Worm (Caenorhabditis elegans) whole organism, L2 larva: ENCODE results near the gene ceh-16.

ENCODE experiments used
- C34F6.9 ChIP-seq: fragments of 150-350 bp; optimal IDR thresholded peaks from 2 replicates; lab custom pipeline; 2014; ENCODE audit warnings: missing biosample characterization, missing genetic modification characterization
- F13H6.1 ChIP-seq: sonication (generic microtip); optimal IDR thresholded peaks from 2 replicates; lab custom pipeline; 2016; ENCODE audit warnings: missing genetic modification characterization, missing compliant biosample characterization
- Y55F3AM.14 ChIP-seq: fragments of 200-800 bp; sonication (Bioruptor generic); optimal IDR thresholded peaks from 2 replicates; lab custom pipeline; 2018; ENCODE audit warnings: mild to moderate bottlenecking, missing genetic modification characterization, missing compliant biosample characterization
- ZK546.5 ChIP-seq: sonication (generic microtip); optimal IDR thresholded peaks from 2 replicates; lab custom pipeline; 2017; ENCODE audit warnings: missing biosample characterization, missing genetic modification characterization
- alr-1 ChIP-seq: fragments of 150-350 bp; optimal IDR thresholded peaks from 2 replicates; lab custom pipeline; 2014; ENCODE audit warnings: missing biosample characterization, missing genetic modification characterization
- aly-2 ChIP-seq: fragments of 150-350 bp; optimal IDR thresholded peaks from 2 replicates; lab custom pipeline; 2014; ENCODE audit warnings: missing biosample characterization, missing genetic modification characterization
- dmd-4 ChIP-seq: sonication (generic microtip); optimal IDR thresholded peaks from 2 replicates; lab custom pipeline; 2017; ENCODE audit warnings: missing biosample characterization, missing genetic modification characterization
- elt-1 ChIP-seq: fragments of 150-350 bp; optimal IDR thresholded peaks from 2 replicates; lab custom pipeline; 2014; ENCODE audit warnings: missing biosample characterization, missing genetic modification characterization
- fos-1 ChIP-seq: fragments of 150-350 bp; optimal IDR thresholded peaks from 2 replicates; lab custom pipeline; 2014; ENCODE audit warnings: missing biosample characterization, missing genetic modification characterization
- lin-11 ChIP-seq: fragments of 150-350 bp; sonication (generic microtip); optimal IDR thresholded peaks from 2 replicates; lab custom pipeline; 2014; ENCODE audit warnings: missing biosample characterization, missing genetic modification characterization, inconsistent platforms, mixed read lengths
- lin-13 ChIP-seq: fragments of 150-350 bp; optimal IDR thresholded peaks from 2 replicates; lab custom pipeline; 2014; ENCODE audit warnings: missing biosample characterization, missing genetic modification reagents, missing genetic modification characterization
- lin-39 ChIP-seq: fragments of 150-350 bp; optimal IDR thresholded peaks from 2 replicates; lab custom pipeline; 2014; ENCODE audit warnings: missing biosample characterization, missing genetic modification reagents, missing genetic modification characterization
- lsy-2 ChIP-seq, 2 experiments: fragments of 150-350 bp in 1 of 2; sonication (generic microtip) in 1 of 2; optimal IDR thresholded peaks; 2 replicates each; lab custom pipeline; 2014 to 2017; ENCODE audit warnings: missing biosample characterization in 2 of 2, missing genetic modification characterization in 2 of 2
- mab-5 ChIP-seq: fragments of 150-350 bp; optimal IDR thresholded peaks from 2 replicates; lab custom pipeline; 2014; ENCODE audit warnings: missing biosample characterization, missing genetic modification characterization
- mbf-1 ChIP-seq: sonication (generic microtip); optimal IDR thresholded peaks from 2 replicates; lab custom pipeline; 2017; ENCODE audit warnings: missing biosample characterization, missing genetic modification characterization
- nhr-129 ChIP-seq: fragments of 150-350 bp; optimal IDR thresholded peaks from 2 replicates; lab custom pipeline; 2014; ENCODE audit warnings: missing biosample characterization, missing genetic modification characterization
- nhr-23 ChIP-seq: fragments of 150-350 bp; optimal IDR thresholded peaks from 2 replicates; lab custom pipeline; 2014; ENCODE audit warnings: missing biosample characterization, missing genetic modification reagents, missing genetic modification characterization
- nhr-6 ChIP-seq: fragments of 150-350 bp; optimal IDR thresholded peaks from 2 replicates; lab custom pipeline; 2014; ENCODE audit warnings: missing biosample characterization, missing genetic modification characterization
- peb-1 ChIP-seq: fragments of 150-350 bp; optimal IDR thresholded peaks from 2 replicates; lab custom pipeline; 2014; ENCODE audit warnings: missing biosample characterization, missing genetic modification characterization
- sem-4 ChIP-seq: fragments of 150-350 bp; optimal IDR thresholded peaks from 2 replicates; lab custom pipeline; 2014; ENCODE audit warnings: missing biosample characterization, missing genetic modification reagents, missing genetic modification characterization
- skn-1 ChIP-seq: sonication (generic microtip); optimal IDR thresholded peaks from 2 replicates; lab custom pipeline; 2017; ENCODE audit warnings: missing biosample characterization, missing genetic modification characterization
- sma-9 ChIP-seq, 2 experiments: fragments of 150-350 bp in 1 of 2; sonication (generic microtip) in 1 of 2; optimal IDR thresholded peaks; 2 replicates each; lab custom pipeline; 2014 to 2016; ENCODE audit warnings: missing genetic modification characterization in 2 of 2, mild to moderate bottlenecking in 1 of 2, missing biosample characterization in 1 of 2, missing compliant biosample characterization in 1 of 2, missing genetic modification reagents in 1 of 2, moderate library complexity in 1 of 2
- zag-1 ChIP-seq: fragments of 150-350 bp; optimal IDR thresholded peaks from 2 replicates; lab custom pipeline; 2014; ENCODE audit warnings: missing biosample characterization, missing genetic modification characterization
- ztf-1 ChIP-seq: fragments of 200-800 bp; sonication (Bioruptor generic); conservative IDR thresholded peaks from 2 replicates; pipeline ENCODE4 v1.3.6; 2022; ENCODE audit warnings: missing genetic modification characterization, missing compliant biosample characterization

The ceh-16 gene

DNA sequence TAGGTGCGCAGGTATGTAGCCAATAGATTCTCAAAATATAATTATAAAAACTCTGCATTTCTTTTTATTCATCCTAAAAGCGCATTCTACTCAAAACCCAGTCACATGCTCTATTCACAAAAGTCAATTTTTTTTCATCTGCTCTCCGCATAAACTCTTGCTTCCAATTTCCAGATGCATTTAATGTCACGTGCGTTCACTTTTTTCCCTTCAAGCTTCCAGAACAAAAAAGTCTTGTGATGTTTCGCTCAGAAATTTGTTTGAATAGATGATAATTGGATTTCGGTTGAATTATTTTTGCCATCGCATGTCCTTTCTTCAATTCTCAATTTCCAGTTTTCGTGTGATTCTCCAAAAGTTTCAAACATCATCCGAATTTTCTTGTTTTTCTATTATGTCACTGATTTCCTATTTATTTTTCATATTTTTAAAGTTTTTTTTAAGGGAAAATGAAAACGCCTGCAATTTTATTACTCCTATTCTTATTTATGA, 42.4 kb downstream of the ceh-16 start, which contains the start of gene F22B7.1:
F22B7.1 (plus strand) TSS at position 442 of the 492 bp plus-strand sequence.
- TF ChIP-seq C34F6.9: peak; percentile 26
- TF ChIP-seq Y55F3AM.14 (GFP tag; lab: Kevin White, UChicago): no peak
- no peak for TF ChIP-seq alr-1
- TF ChIP-seq lsy-2 (tag; optimal IDR thresholded peaks at IDR 0.05; lab: Kevin White, UChicago): peak in 1 of 2 experiments; percentile 60

DNA sequence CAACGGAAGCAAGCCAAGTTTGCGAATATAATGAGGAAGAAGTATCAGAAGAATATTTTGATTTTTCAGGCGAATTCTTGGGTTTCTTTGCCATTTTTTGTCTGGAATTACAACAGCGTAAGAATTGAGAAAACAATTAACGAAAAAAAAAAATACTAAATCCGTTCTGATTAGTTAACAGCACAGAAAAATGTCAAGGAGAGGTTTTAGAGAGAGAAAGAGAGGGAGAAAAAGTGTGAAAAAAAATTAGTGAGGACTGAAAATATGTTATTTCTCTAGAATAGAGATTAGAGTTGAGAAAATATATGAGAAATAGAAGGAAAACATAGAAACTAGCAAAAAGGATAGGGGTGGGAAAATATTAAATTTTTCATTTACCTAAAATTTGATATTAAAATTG, 44.8 kb downstream of the ceh-16 start, which contains the start of gene dpy-19:
dpy-19 (minus strand) TSS at position 101 of the 400 bp plus-strand sequence.
- no peak for TF ChIP-seq nhr-23
- TF ChIP-seq mab-5: no peak
- no peak for TF ChIP-seq ztf-1 (GFP tag; lab: Robert Waterston, UW)
- TF ChIP-seq skn-1 (tag; lab: Kevin White, UChicago): no peak
- no peak for TF ChIP-seq lin-11 (tag; lab: Kevin White, UChicago)
- TF ChIP-seq mbf-1: no peak
- TF ChIP-seq C34F6.9: no peak
- no peak for TF ChIP-seq dmd-4 (tag; lab: Kevin White, UChicago)
- TF ChIP-seq ZK546.5: no peak
- no peak for TF ChIP-seq sem-4 (tag; lab: Kevin White, UChicago)
- no peak for TF ChIP-seq alr-1
- no peak for TF ChIP-seq elt-1 (tag; lab: Kevin White, UChicago)

- TF ChIP-seq lin-39 (tag; lab: Kevin White, UChicago) (no peak), nhr-6 (no peak), peb-1 (tag; lab: Kevin White, UChicago) (no peak), lin-11 (tag; lab: Kevin White, UChicago) (no peak), nhr-23 (no peak), aly-2 (tag; lab: Kevin White, UChicago) (no peak), nhr-129 (tag; lab: Kevin White, UChicago) (no peak), sem-4 (tag; lab: Kevin White, UChicago) (no peak), dmd-4 (tag; lab: Kevin White, UChicago) (no peak), fos-1 (tag; lab: Kevin White, UChicago) (no peak), lsy-2 (tag; optimal IDR thresholded peaks at IDR 0.05; lab: Kevin White, UChicago) (no peak), lin-13 (GFP tag; lab: Kevin White, UChicago) (no peak), zag-1 (tag; lab: Kevin White, UChicago) (no peak), sma-9 (GFP tag; optimal IDR thresholded peaks at IDR 0.05; lab: Kevin White, UChicago) (no peak), sma-9 (tag; optimal IDR thresholded peaks at IDR 0.05; lab: Kevin White, UChicago) (no peak)
These were observed 46.2 kb downstream of the ceh-16 start for ce11 chrIII:8668717-8669116.

DNA sequence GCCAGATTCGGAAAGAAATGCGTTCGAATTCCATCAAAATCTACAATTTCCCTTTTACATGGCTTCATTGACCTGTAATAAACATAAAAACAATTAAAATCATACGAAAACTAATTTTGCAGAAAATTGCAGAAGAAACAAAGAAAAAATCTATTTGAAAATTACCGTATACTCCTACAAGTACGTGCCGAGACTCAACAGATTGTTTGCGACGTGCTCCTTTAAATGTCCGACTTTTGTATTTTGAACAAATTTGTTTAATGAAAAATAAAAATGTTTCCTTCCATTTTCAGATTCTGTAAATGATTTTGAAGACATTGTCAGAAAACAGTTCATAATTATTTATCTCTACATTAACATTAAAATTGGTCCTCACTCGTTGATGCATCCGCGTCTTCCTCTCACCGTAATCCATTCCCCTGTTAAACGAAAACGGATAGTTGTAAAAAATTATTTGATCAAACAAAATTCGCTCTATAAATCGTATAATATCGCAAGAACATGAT, 52.5 kb downstream of the ceh-16 start, which contains the start of gene pgl-2:
pgl-2 (minus strand) TSS at position 456 of the 506 bp plus-strand sequence.
- no peak for TF ChIP-seq F13H6.1 (tag; lab: Kevin White, UChicago)
- TF ChIP-seq lsy-2 (tag; optimal IDR thresholded peaks at IDR 0.05; lab: Kevin White, UChicago): peak in 1 of 2 experiments; percentile 2
- TF ChIP-seq ztf-1 (GFP tag; lab: Robert Waterston, UW): no peak
